Worm (Caenorhabditis elegans): ENCODE measurements around the gene C27C12.4.

The C27C12.4 gene

ce11 chrX:14812061-14812460, 41.8 kb upstream of the C27C12.4 start, which contains the start of gene T04C10.3:
T04C10.3 (plus strand) TSS chrX:14812361.
- no peak for TF ChIP-seq unc-30 (tag; optimal IDR thresholded peaks at IDR 0.05)

DNA sequence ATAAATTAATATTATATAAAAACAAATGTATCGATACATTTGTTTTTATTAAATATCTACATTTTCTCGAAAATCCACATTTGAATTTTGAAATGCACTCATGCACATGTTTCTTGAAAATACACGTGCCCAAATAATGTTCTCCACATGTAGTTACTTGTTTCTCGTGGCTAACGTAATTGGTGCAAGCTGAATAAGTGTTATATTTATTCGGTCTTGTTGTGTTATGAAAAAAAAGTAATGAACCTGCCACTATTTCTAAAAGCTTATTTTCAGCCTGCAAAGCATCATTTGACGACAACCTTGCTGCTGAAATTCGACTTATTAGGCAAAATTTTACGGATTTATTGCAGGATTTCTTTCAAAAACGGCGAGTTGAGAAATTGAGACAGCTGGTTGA, 40.5 kb upstream of the C27C12.4 start:
- TF ChIP-seq fkh-8 (tag; optimal IDR thresholded peaks at IDR 0.05) (peak; percentile 71), nhr-85 (tag) (peak; percentile 73), sptf-1 (tag; optimal IDR thresholded peaks at IDR 0.05) (no peak), lir-3 (tag; optimal IDR thresholded peaks at IDR 0.05; ENCODE audit: poor library complexity) (peak; percentile 66), ama-1 (optimal IDR thresholded peaks at IDR 0.05) (no peak), egl-13 (tag; optimal IDR thresholded peaks at IDR 0.05) (peak; percentile 80), nhr-237 (tag; optimal IDR thresholded peaks at IDR 0.05) (no peak), F16B12.6 (tag; optimal IDR thresholded peaks at IDR 0.05) (no peak), rnt-1 (tag; optimal IDR thresholded peaks at IDR 0.05) (peak; percentile 87), unc-30 (tag; optimal IDR thresholded peaks at IDR 0.05) (no peak), lsy-2 (tag; optimal IDR thresholded peaks at IDR 0.05) (peak; percentile 78 to 79), nhr-28 (tag; optimal IDR thresholded peaks at IDR 0.05) (no peak), nhr-12 (tag; optimal IDR thresholded peaks at IDR 0.05) (no peak), unc-62 (GFP tag; optimal IDR thresholded peaks at IDR 0.05) (no peak), nhr-90 (tag; optimal IDR thresholded peaks at IDR 0.05; ENCODE audit: poor library complexity) (peak; percentile 86), nhr-20 (tag; optimal IDR thresholded peaks at IDR 0.05) (peak; percentile 79), aly-2 (tag; optimal IDR thresholded peaks at IDR 0.05) (peak; percentile 75), lin-35 (GFP tag; optimal IDR thresholded peaks at IDR 0.05) (peak; percentile 20 to 80), vab-15 (tag; optimal IDR thresholded peaks at IDR 0.05) (no peak), ztf-4 (tag; optimal IDR thresholded peaks at IDR 0.05) (peak; percentile 58), nhr-11 (tag; optimal IDR thresholded peaks at IDR 0.05) (peak; percentile 64), ceh-82 (tag; optimal IDR thresholded peaks at IDR 0.05) (peak; percentile 78 to 86 (median 86)), efl-3 (GFP tag; optimal IDR thresholded peaks at IDR 0.05) (no peak), mef-2 (tag; optimal IDR thresholded peaks at IDR 0.05) (no peak), nhr-47 (tag; optimal IDR thresholded peaks at IDR 0.05) (peak; percentile 93), dpl-1 (GFP tag; optimal IDR thresholded peaks at IDR 0.05) (peak in 2 of 3 experiments; percentile 35 to 44), ceh-90 (tag; optimal IDR thresholded peaks at IDR 0.05) (peak; percentile 29), Y116A8C.19 (tag; optimal IDR thresholded peaks at IDR 0.05; ENCODE audit: borderline replicate concordance) (no peak), dsc-1 (tag; optimal IDR thresholded peaks at IDR 0.05) (peak; percentile 94), C04F5.9 (tag; optimal IDR thresholded peaks at IDR 0.05) (peak; percentile 23), zip-4 (GFP tag; optimal IDR thresholded peaks at IDR 0.05) (peak; percentile 81), efl-1 (optimal IDR thresholded peaks at IDR 0.05) (peak; percentile 58 to 62), efl-1 (GFP tag; optimal IDR thresholded peaks at IDR 0.05 in 1 of 2) (peak; percentile 7 to 93), fkh-4 (tag; optimal IDR thresholded peaks at IDR 0.05; ENCODE audit: borderline replicate concordance) (peak; percentile 47), snu-23 (GFP tag; optimal IDR thresholded peaks at IDR 0.05) (peak; percentile 91), mab-9 (GFP tag; IDR thresholded peaks at IDR 0.05) (peak; percentile 79), lin-13 (GFP tag; optimal IDR thresholded peaks at IDR 0.05) (peak; percentile 42), ces-1 (GFP tag; optimal IDR thresholded peaks at IDR 0.05) (no peak), alr-1 (tag; optimal IDR thresholded peaks at IDR 0.05; ENCODE audit: borderline replicate concordance) (no peak), aha-1 (tag; optimal IDR thresholded peaks at IDR 0.05) (no peak), fkh-10 (GFP tag; optimal IDR thresholded peaks at IDR 0.05) (peak; percentile 66), nhr-77 (tag; optimal IDR thresholded peaks at IDR 0.05) (peak; percentile 74), C16A3.4 (tag; optimal IDR thresholded peaks at IDR 0.05) (peak; percentile 81), nhr-71 (tag; optimal IDR thresholded peaks at IDR 0.05) (peak; percentile 86), pax-3 (tag; optimal IDR thresholded peaks at IDR 0.05) (peak; percentile 72), ceh-8 (GFP tag; optimal IDR thresholded peaks at IDR 0.05) (peak; percentile 87), sox-4 (tag; optimal IDR thresholded peaks at IDR 0.05) (peak; percentile 75), skn-1 (tag; optimal IDR thresholded peaks at IDR 0.05) (peak; percentile 82), snpc-4 (tag; optimal IDR thresholded peaks at IDR 0.05) (peak; percentile 80), unc-98 (GFP tag; IDR thresholded peaks at IDR 0.05) (no peak), ceh-88 (GFP tag; IDR thresholded peaks at IDR 0.05) (peak; percentile 61), lin-15B (tag; optimal IDR thresholded peaks at IDR 0.05) (no peak)
